Worm (Caenorhabditis elegans) whole organism, young adult: ENCODE measurements around the gene C48D1.9.

ENCODE experiments used
- B0035.1 ChIP-seq: sonication (generic microtip); optimal IDR thresholded peaks from 2 replicates; lab custom pipeline; 2016; ENCODE audit warnings: missing genetic modification characterization, mild to moderate bottlenecking, missing compliant biosample characterization, missing genotype, missing genetic modification reagents
- B0261.1 ChIP-seq: sonication (generic microtip); optimal IDR thresholded peaks from 2 replicates; lab custom pipeline; 2016; ENCODE audit warnings: mild to moderate bottlenecking, missing genetic modification characterization, moderate library complexity, missing compliant biosample characterization
- B0336.3 ChIP-seq: fragments of 200-800 bp; sonication (Bioruptor generic); IDR thresholded peaks from 2 replicates; pipeline ENCODE4 v1.3.6; 2022; ENCODE audit warnings: missing genetic modification characterization, missing compliant biosample characterization
- C17E4.6 ChIP-seq: fragments of 200-800 bp; sonication (Bioruptor generic); IDR thresholded peaks from 2 replicates; pipeline ENCODE4 v1.3.6; 2022; ENCODE audit warnings: missing genetic modification reagents, missing genetic modification characterization, missing compliant biosample characterization
- F52B5.7 ChIP-seq: sonication (generic microtip); optimal IDR thresholded peaks from 2 replicates; lab custom pipeline; 2016; ENCODE audit warnings: mild to moderate bottlenecking, missing genetic modification characterization, missing compliant biosample characterization
- F55B11.4 ChIP-seq: sonication (generic microtip); optimal IDR thresholded peaks from 2 replicates; lab custom pipeline; 2016; ENCODE audit warnings: missing compliant biosample characterization, missing genetic modification characterization, borderline replicate concordance; ENCODE audit not compliant: insufficient read depth
- K11D2.4 ChIP-seq: fragments of 200-800 bp; sonication (Bioruptor generic); IDR thresholded peaks from 2 replicates; pipeline ENCODE4 v1.3.6; 2022; ENCODE audit warnings: missing genetic modification reagents, missing genetic modification characterization, missing compliant biosample characterization
- ama-1 ChIP-seq, 3 experiments: fragments of 150-350 bp in 1 of 3; sonication (generic microtip) in 2 of 3; optimal IDR thresholded peaks; 2 replicates each; lab custom pipeline; 2014 to 2018; ENCODE audit warnings: missing biosample characterization in 2 of 3, missing genetic modification characterization in 2 of 3, missing genetic modification reagents in 2 of 3
- aptf-2 ChIP-seq: fragments of 200-800 bp; sonication (Bioruptor generic); conservative IDR thresholded peaks from 2 replicates; pipeline ENCODE4 v1.3.6; 2022; ENCODE audit warnings: missing genetic modification reagents, missing genetic modification characterization, missing compliant biosample characterization
- attf-3 ChIP-seq: fragments of 200-800 bp; sonication (Bioruptor generic); conservative IDR thresholded peaks from 2 replicates; pipeline ENCODE4 v1.3.6; 2022; ENCODE audit warnings: missing genetic modification reagents, missing genetic modification characterization, missing compliant biosample characterization
- attf-6 ChIP-seq: fragments of 200-800 bp; sonication (Bioruptor generic); IDR thresholded peaks from 2 replicates; pipeline ENCODE4 v1.3.6; 2022; ENCODE audit warnings: missing genetic modification reagents, missing genetic modification characterization, missing compliant biosample characterization
- bed-1 ChIP-seq: fragments of 200-800 bp; sonication (Bioruptor generic); IDR thresholded peaks from 2 replicates; pipeline ENCODE4 v1.3.6; 2022; ENCODE audit warnings: missing genetic modification reagents, missing genetic modification characterization, missing compliant biosample characterization
- cebp-2 ChIP-seq: fragments of 200-800 bp; sonication (Bioruptor generic); IDR thresholded peaks from 2 replicates; pipeline ENCODE4 v1.3.6; 2022; ENCODE audit warnings: missing genetic modification characterization, missing compliant biosample characterization
- ceh-40 ChIP-seq: fragments of 200-800 bp; sonication (Bioruptor generic); IDR thresholded peaks from 2 replicates; pipeline ENCODE4 v1.3.6; 2022; ENCODE audit warnings: missing genetic modification characterization, missing compliant biosample characterization
- die-1 ChIP-seq: sonication (generic microtip); optimal IDR thresholded peaks from 2 replicates; lab custom pipeline; 2016; ENCODE audit warnings: missing genotype, mild to moderate bottlenecking, missing genetic modification characterization, missing compliant biosample characterization
- efl-1 ChIP-seq: fragments of 150-350 bp; optimal IDR thresholded peaks from 2 replicates; lab custom pipeline; 2014; ENCODE audit warnings: missing biosample characterization, missing genetic modification reagents, missing genetic modification characterization
- ets-4 ChIP-seq: fragments of 200-800 bp; sonication (Bioruptor generic); optimal IDR thresholded peaks from 2 replicates; lab custom pipeline; 2018; ENCODE audit warnings: mild to moderate bottlenecking, missing genetic modification characterization, missing compliant biosample characterization
- fkh-3 ChIP-seq: sonication (generic microtip); optimal IDR thresholded peaks from 2 replicates; lab custom pipeline; 2016; ENCODE audit warnings: mild to moderate bottlenecking, missing genetic modification characterization, missing compliant biosample characterization
- gei-17 ChIP-seq: fragments of 200-800 bp; sonication (Bioruptor generic); optimal IDR thresholded peaks from 2 replicates; lab custom pipeline; 2018; ENCODE audit warnings: mild to moderate bottlenecking, missing genetic modification characterization, missing compliant biosample characterization
- hmg-1.2 ChIP-seq: fragments of 200-800 bp; sonication (Bioruptor generic); IDR thresholded peaks from 2 replicates; pipeline ENCODE4 v1.3.6; 2022; ENCODE audit warnings: missing genetic modification reagents, missing genetic modification characterization, missing compliant biosample characterization
- lin-54 ChIP-seq: fragments of 200-800 bp; sonication (Bioruptor generic); optimal IDR thresholded peaks from 2 replicates; lab custom pipeline; 2018; ENCODE audit warnings: mild to moderate bottlenecking, missing genetic modification characterization, missing compliant biosample characterization
- madf-10 ChIP-seq: sonication (generic microtip); optimal IDR thresholded peaks from 2 replicates; lab custom pipeline; 2016; ENCODE audit warnings: mild to moderate bottlenecking, missing genetic modification characterization, missing compliant biosample characterization
- madf-8 ChIP-seq: fragments of 200-800 bp; sonication (Bioruptor generic); conservative IDR thresholded peaks from 2 replicates; pipeline ENCODE4 v1.3.6; 2022; ENCODE audit warnings: missing genetic modification reagents, missing genetic modification characterization, missing compliant biosample characterization
- mcd-1 ChIP-seq: fragments of 200-800 bp; sonication (Bioruptor generic); IDR thresholded peaks from 2 replicates; pipeline ENCODE4 v1.3.6; 2022; ENCODE audit warnings: missing genetic modification reagents, missing genetic modification characterization, missing compliant biosample characterization
- mel-28 ChIP-seq: sonication (generic microtip); optimal IDR thresholded peaks from 2 replicates; lab custom pipeline; 2016; ENCODE audit warnings: borderline replicate concordance, mild to moderate bottlenecking, missing genetic modification characterization, missing compliant biosample characterization
- mes-4 ChIP-seq: sonication (generic microtip); optimal IDR thresholded peaks from 2 replicates; lab custom pipeline; 2016; ENCODE audit warnings: missing genotype, missing genetic modification characterization, missing compliant biosample characterization
- nhr-27 ChIP-seq: fragments of 200-800 bp; sonication (Bioruptor generic); optimal IDR thresholded peaks from 2 replicates; lab custom pipeline; 2018; ENCODE audit warnings: mild to moderate bottlenecking, missing genetic modification characterization, moderate library complexity, missing compliant biosample characterization
- pha-4 ChIP-seq: fragments of 150-350 bp; sonication (generic microtip); optimal IDR thresholded peaks from 2 replicates; lab custom pipeline; 2014; ENCODE audit warnings: missing biosample characterization, missing genetic modification reagents, missing genetic modification characterization
- rec-8 ChIP-seq, 2 experiments: sonication (generic microtip); optimal IDR thresholded peaks; 2 replicates each; lab custom pipeline; 2016; ENCODE audit warnings: mild to moderate bottlenecking in 2 of 2, missing genetic modification characterization in 2 of 2, missing genetic modification reagents in 2 of 2, missing genotype in 2 of 2, missing biosample characterization in 1 of 2, missing compliant biosample characterization in 1 of 2, moderate library complexity in 1 of 2
- sdz-38 ChIP-seq: sonication (generic microtip); optimal IDR thresholded peaks from 2 replicates; lab custom pipeline; 2016; ENCODE audit warnings: missing genotype, missing genetic modification characterization, missing compliant biosample characterization
- sptf-2 ChIP-seq: fragments of 200-800 bp; sonication (Bioruptor generic); optimal IDR thresholded peaks from 2 replicates; lab custom pipeline; 2018; ENCODE audit warnings: mild to moderate bottlenecking, missing genetic modification characterization, missing compliant biosample characterization
- unc-130 ChIP-seq: sonication (generic microtip); optimal IDR thresholded peaks from 2 replicates; lab custom pipeline; 2016; ENCODE audit warnings: missing genetic modification reagents, missing genetic modification characterization, missing compliant biosample characterization
- unc-62 ChIP-seq: fragments of 150-350 bp; optimal IDR thresholded peaks from 2 replicates; lab custom pipeline; 2014; ENCODE audit warnings: missing biosample characterization, missing genetic modification reagents, missing genetic modification characterization
- ztf-18 ChIP-seq: sonication (generic microtip); optimal IDR thresholded peaks from 2 replicates; lab custom pipeline; 2016; ENCODE audit warnings: missing genotype, mild to moderate bottlenecking, missing genetic modification characterization, missing compliant biosample characterization
- ztf-22 ChIP-seq: fragments of 200-800 bp; sonication (Bioruptor generic); optimal IDR thresholded peaks from 2 replicates; lab custom pipeline; 2018; ENCODE audit warnings: mild to moderate bottlenecking, missing genetic modification characterization, moderate library complexity, missing compliant biosample characterization

Gene C48D1.9

ce11 chrIV:13214466-13214865 is 5.0 kb upstream of the C48D1.9 start, which contains the start of gene cho-1:
cho-1 (minus strand) TSS chrIV:13214566.
- no peak for TF ChIP-seq B0035.1 (tag; lab: Kevin White, UChicago)
- no peak for TF ChIP-seq mcd-1 (GFP tag; lab: Robert Waterston, UW)
- no peak for TF ChIP-seq attf-6 (GFP tag; lab: Robert Waterston, UW)
- TF ChIP-seq, all 124 proteins: peak for 0

ce11 chrIV:13205891-13206290 is 3.6 kb downstream of the C48D1.9 start:
- TF ChIP-seq efl-1 (GFP tag; lab: Kevin White, UChicago) (peak; percentile 26), bed-1 (GFP tag; lab: Robert Waterston, UW) (no peak), mcd-1 (GFP tag; lab: Robert Waterston, UW) (peak; percentile 74)

ce11 chrIV:13204037-13204436 is 5.4 kb downstream of the C48D1.9 start, which contains the start of gene ced-3:
ced-3 (minus strand) TSS chrIV:13204137.
- TF ChIP-seq mel-28 (tag; lab: Kevin White, UChicago) (no peak), K11D2.4 (GFP tag; lab: Robert Waterston, UW) (no peak), F55B11.4 (tag; lab: Kevin White, UChicago) (no peak), fkh-3 (tag; lab: Kevin White, UChicago) (no peak), sdz-38 (tag; lab: Kevin White, UChicago) (no peak), ztf-18 (tag; lab: Kevin White, UChicago) (no peak), sptf-2 (GFP tag; lab: Kevin White, UChicago) (no peak), madf-8 (no peak), attf-3 (GFP tag; lab: Robert Waterston, UW) (no peak), gei-17 (GFP tag; lab: Kevin White, UChicago) (no peak), lin-54 (GFP tag; lab: Kevin White, UChicago) (no peak), B0261.1 (tag; lab: Kevin White, UChicago) (no peak), hmg-1.2 (no peak), die-1 (tag; lab: Kevin White, UChicago) (no peak), ztf-22 (GFP tag; lab: Kevin White, UChicago) (no peak)

ce11 chrIV:13197282-13197681 is 12.2 kb downstream of the C48D1.9 start, which contains the start of gene C48D1.1:
C48D1.1 (minus strand) TSS chrIV:13197382.
- no peak for TF ChIP-seq B0336.3
- TF ChIP-seq gei-17 (GFP tag; lab: Kevin White, UChicago): no peak
- no peak for TF ChIP-seq unc-130 (GFP tag; lab: Kevin White, UChicago)
- no peak for TF ChIP-seq ztf-22 (GFP tag; lab: Kevin White, UChicago)

ce11 chrIV:13193239-13193638 is 16.2 kb downstream of the C48D1.9 start, which contains the start of gene F58D2.5:
F58D2.5 (minus strand) TSS chrIV:13193339.
- no peak for TF ChIP-seq rec-8 (tag; optimal IDR thresholded peaks at IDR 0.05; lab: Kevin White, UChicago)
- TF ChIP-seq gei-17 (GFP tag; lab: Kevin White, UChicago): no peak
- no peak for TF ChIP-seq F52B5.7 (tag; lab: Kevin White, UChicago)
- no peak for TF ChIP-seq B0261.1 (tag; lab: Kevin White, UChicago)
- TF ChIP-seq die-1 (tag; lab: Kevin White, UChicago): no peak
- no peak for TF ChIP-seq ets-4 (GFP tag; lab: Kevin White, UChicago)
- no peak for TF ChIP-seq unc-62 (GFP tag; lab: Kevin White, UChicago)
- TF ChIP-seq pha-4 (tag; lab: Kevin White, UChicago): no peak
- no peak for TF ChIP-seq C17E4.6
- TF ChIP-seq cebp-2: no peak
- no peak for TF ChIP-seq ama-1 (optimal IDR thresholded peaks at IDR 0.05; lab: Kevin White, UChicago)
- no peak for TF ChIP-seq ama-1 (GFP tag; optimal IDR thresholded peaks at IDR 0.05; lab: Kevin White, UChicago)
- TF ChIP-seq mes-4: no peak
- no peak for TF ChIP-seq ceh-40 (GFP tag; lab: Robert Waterston, UW)
- TF ChIP-seq aptf-2 (GFP tag; lab: Robert Waterston, UW): no peak
- no peak for TF ChIP-seq nhr-27
- no peak for TF ChIP-seq B0336.3
- no peak for TF ChIP-seq sdz-38 (tag; lab: Kevin White, UChicago)
- TF ChIP-seq madf-10 (tag; lab: Kevin White, UChicago): no peak
- TF ChIP-seq, all 124 proteins: peak for 0
